Worm (Caenorhabditis elegans) whole organism, L4 larva: ENCODE measurements around the gene smc-3.

Experiments
- F49E8.2 ChIP-seq: sonication (generic microtip); optimal IDR thresholded peaks from 2 replicates; lab custom pipeline; 2016; ENCODE audit warnings: missing compliant biosample characterization, mild to moderate bottlenecking, missing genetic modification characterization, borderline replicate concordance
- T20F7.1 ChIP-seq: fragments of 200-800 bp; sonication (Bioruptor generic); optimal IDR thresholded peaks from 2 replicates; lab custom pipeline; 2018; ENCODE audit warnings: mild to moderate bottlenecking, missing genetic modification characterization, missing compliant biosample characterization
- T26A8.4 ChIP-seq: fragments of 200-800 bp; sonication (Bioruptor generic); IDR thresholded peaks from 2 replicates; pipeline ENCODE4 v1.3.6; 2022; ENCODE audit warnings: missing genetic modification characterization, missing compliant biosample characterization
- Y5F2A.4 ChIP-seq: fragments of 200-800 bp; sonication (Bioruptor generic); optimal IDR thresholded peaks from 2 replicates; lab custom pipeline; 2018; ENCODE audit warnings: mild to moderate bottlenecking, missing genetic modification characterization, missing compliant biosample characterization
- Y75B8A.6 ChIP-seq: fragments of 200-800 bp; sonication (Bioruptor generic); IDR thresholded peaks from 2 replicates; pipeline ENCODE4 v1.3.6; 2022; ENCODE audit warnings: missing genetic modification reagents, missing genetic modification characterization, missing compliant biosample characterization
- aly-2 ChIP-seq: sonication (generic microtip); optimal IDR thresholded peaks from 2 replicates; lab custom pipeline; 2018; ENCODE audit warnings: missing biosample characterization, missing genetic modification characterization
- ama-1 ChIP-seq: fragments of 150-350 bp; optimal IDR thresholded peaks from 2 replicates; lab custom pipeline; 2014; ENCODE audit warnings: inconsistent platforms, mixed read lengths
- attf-4 ChIP-seq: sonication (generic microtip); optimal IDR thresholded peaks from 3 replicates; lab custom pipeline; 2017; ENCODE audit warnings: missing biosample characterization, missing genetic modification characterization
- ceh-20 ChIP-seq: fragments of 200-800 bp; sonication (Bioruptor generic); IDR thresholded peaks from 2 replicates; pipeline ENCODE4 v1.3.6; 2022; ENCODE audit warnings: missing genetic modification reagents, missing genetic modification characterization, missing compliant biosample characterization
- ceh-28 ChIP-seq: fragments of 150-350 bp; optimal IDR thresholded peaks from 2 replicates; lab custom pipeline; 2014; ENCODE audit warnings: missing biosample characterization, missing genetic modification reagents, missing genetic modification characterization
- ceh-82 ChIP-seq: sonication (generic microtip); optimal IDR thresholded peaks from 2 replicates; lab custom pipeline; 2017; ENCODE audit warnings: missing biosample characterization, missing genetic modification characterization
- cey-2 ChIP-seq: sonication (generic microtip); optimal IDR thresholded peaks from 3 replicates; lab custom pipeline; 2017; ENCODE audit warnings: missing genetic modification characterization, mild to moderate bottlenecking, missing compliant biosample characterization, antibody characterized with exemption, borderline replicate concordance; ENCODE audit not compliant: insufficient read depth
- daf-16 ChIP-seq, 3 experiments: sonication (generic microtip); optimal IDR thresholded peaks; 2 replicates each; lab custom pipeline; 2016 to 2017; ENCODE audit warnings: missing genetic modification characterization in 3 of 3, missing genetic modification reagents in 3 of 3, mild to moderate bottlenecking in 2 of 3, missing compliant biosample characterization in 2 of 3, missing biosample characterization in 1 of 3, moderate library complexity in 1 of 3
- daf-19 ChIP-seq: fragments of 200-800 bp; sonication (Bioruptor generic); conservative IDR thresholded peaks from 2 replicates; pipeline ENCODE4 v1.3.6; 2022; ENCODE audit warnings: missing genetic modification characterization, missing compliant biosample characterization
- dmd-9 ChIP-seq: fragments of 200-800 bp; sonication (Bioruptor generic); IDR thresholded peaks from 2 replicates; pipeline ENCODE4 v1.3.6; 2022; ENCODE audit warnings: missing genetic modification reagents, missing genetic modification characterization, missing compliant biosample characterization
- duxl-1 ChIP-seq: sonication (generic microtip); optimal IDR thresholded peaks from 2 replicates; lab custom pipeline; 2016; ENCODE audit warnings: mild to moderate bottlenecking, missing genetic modification characterization, moderate library complexity, missing compliant biosample characterization; ENCODE audit not compliant: poor library complexity
- egl-43 ChIP-seq: fragments of 200-800 bp; sonication (Bioruptor generic); IDR thresholded peaks from 2 replicates; pipeline ENCODE4 v1.3.6; 2022; ENCODE audit warnings: missing genetic modification reagents, missing genetic modification characterization, missing compliant biosample characterization
- fos-1 ChIP-seq: fragments of 150-350 bp; optimal IDR thresholded peaks from 2 replicates; lab custom pipeline; 2014; ENCODE audit warnings: missing biosample characterization, missing genetic modification characterization
- hif-1 ChIP-seq, 2 experiments: sonication (generic microtip); optimal IDR thresholded peaks; 2 replicates each; lab custom pipeline; 2016 to 2017; ENCODE audit warnings: missing compliant biosample characterization in 2 of 2, missing genetic modification characterization in 2 of 2, missing genetic modification reagents in 2 of 2, missing genotype in 2 of 2, mild to moderate bottlenecking in 1 of 2
- hlh-30 ChIP-seq: sonication (generic microtip); optimal IDR thresholded peaks from 2 replicates; lab custom pipeline; 2017; ENCODE audit warnings: antibody characterized with exemption, mild to moderate bottlenecking, missing genetic modification characterization, missing compliant biosample characterization; ENCODE audit not compliant: insufficient read depth
- hmg-1.1 ChIP-seq: fragments of 200-800 bp; sonication (Bioruptor generic); IDR thresholded peaks from 2 replicates; pipeline ENCODE4 v1.3.6; 2022; ENCODE audit warnings: missing genetic modification reagents, missing genetic modification characterization, missing compliant biosample characterization
- lim-7 ChIP-seq: fragments of 200-800 bp; sonication (Bioruptor generic); IDR thresholded peaks from 2 replicates; pipeline ENCODE4 v1.3.6; 2022; ENCODE audit warnings: missing genetic modification characterization, missing compliant biosample characterization
- lin-1 ChIP-seq: fragments of 200-800 bp; sonication (Bioruptor generic); IDR thresholded peaks from 2 replicates; pipeline ENCODE4 v1.3.6; 2022; ENCODE audit warnings: missing genetic modification reagents, missing genetic modification characterization, missing compliant biosample characterization
- lin-15B ChIP-seq: fragments of 150-350 bp; sonication (generic microtip); optimal IDR thresholded peaks from 3 replicates; lab custom pipeline; 2014; ENCODE audit warnings: missing biosample characterization, missing genetic modification characterization
- lin-29 ChIP-seq: fragments of 200-800 bp; sonication (Bioruptor generic); IDR thresholded peaks from 2 replicates; pipeline ENCODE4 v1.3.6; 2022; ENCODE audit warnings: missing genetic modification reagents, missing genetic modification characterization, missing compliant biosample characterization
- lin-38 ChIP-seq: fragments of 200-800 bp; sonication (Bioruptor generic); IDR thresholded peaks from 2 replicates; pipeline ENCODE4 v1.3.6; 2022; ENCODE audit warnings: missing genetic modification reagents, missing genetic modification characterization, missing compliant biosample characterization
- lin-39 ChIP-seq: fragments of 150-350 bp; optimal IDR thresholded peaks from 2 replicates; lab custom pipeline; 2014; ENCODE audit warnings: missing biosample characterization, missing genetic modification reagents, missing genetic modification characterization
- lir-3 ChIP-seq: sonication (generic microtip); optimal IDR thresholded peaks from 2 replicates; lab custom pipeline; 2016; ENCODE audit warnings: mild to moderate bottlenecking, missing genetic modification characterization, missing compliant biosample characterization
- lsy-2 ChIP-seq, 2 experiments: fragments of 150-350 bp in 1 of 2; sonication (generic microtip) in 1 of 2; optimal IDR thresholded peaks; 2 replicates each; lab custom pipeline; 2014 to 2017; ENCODE audit warnings: missing biosample characterization in 2 of 2, missing genetic modification characterization in 2 of 2
- madf-5 ChIP-seq, 2 experiments: fragments of 200-800 bp; sonication (Bioruptor generic); IDR thresholded peaks; 2 replicates each; pipeline ENCODE4 v1.3.6; 2022; ENCODE audit warnings: missing compliant biosample characterization in 2 of 2, missing genetic modification characterization in 2 of 2
- madf-9 ChIP-seq: fragments of 200-800 bp; sonication (Bioruptor generic); conservative IDR thresholded peaks from 2 replicates; pipeline ENCODE4 v1.3.6; 2022; ENCODE audit warnings: missing genetic modification reagents, missing genetic modification characterization, missing compliant biosample characterization
- mdt-29 ChIP-seq: fragments of 200-800 bp; sonication (Bioruptor generic); IDR thresholded peaks from 2 replicates; pipeline ENCODE4 v1.3.6; 2022; ENCODE audit warnings: missing genetic modification reagents, missing genetic modification characterization, missing compliant biosample characterization
- mes-2 ChIP-seq: sonication (generic microtip); optimal IDR thresholded peaks from 2 replicates; lab custom pipeline; 2016; ENCODE audit warnings: missing genotype, mild to moderate bottlenecking, missing genetic modification characterization, missing compliant biosample characterization; ENCODE audit not compliant: poor library complexity, severe bottlenecking
- mxl-2 ChIP-seq: fragments of 200-800 bp; sonication (Bioruptor generic); conservative IDR thresholded peaks from 2 replicates; pipeline ENCODE4 v1.3.6; 2022; ENCODE audit warnings: missing genetic modification reagents, missing genetic modification characterization, missing compliant biosample characterization
- nhr-11 ChIP-seq: fragments of 150-350 bp; optimal IDR thresholded peaks from 2 replicates; lab custom pipeline; 2014; ENCODE audit warnings: missing biosample characterization, missing genetic modification characterization
- nhr-237 ChIP-seq: sonication (generic microtip); optimal IDR thresholded peaks from 2 replicates; lab custom pipeline; 2017; ENCODE audit warnings: missing biosample characterization, missing genetic modification characterization
- nhr-28 ChIP-seq: fragments of 150-350 bp; optimal IDR thresholded peaks from 2 replicates; lab custom pipeline; 2014; ENCODE audit warnings: missing biosample characterization, missing genetic modification characterization
- nhr-42 ChIP-seq: fragments of 200-800 bp; sonication (Bioruptor generic); IDR thresholded peaks from 2 replicates; pipeline ENCODE4 v1.3.6; 2022; ENCODE audit warnings: missing genetic modification characterization, missing compliant biosample characterization
- nhr-48 ChIP-seq: sonication (generic microtip); optimal IDR thresholded peaks from 2 replicates; lab custom pipeline; 2016; ENCODE audit warnings: mild to moderate bottlenecking, missing genetic modification characterization, missing compliant biosample characterization
- pqm-1 ChIP-seq: sonication (generic microtip); optimal IDR thresholded peaks from 2 replicates; lab custom pipeline; 2017; ENCODE audit warnings: missing biosample characterization, missing genetic modification characterization
- rbr-2 ChIP-seq: sonication (generic microtip); optimal IDR thresholded peaks from 2 replicates; lab custom pipeline; 2016; ENCODE audit warnings: missing genotype, missing genetic modification characterization, missing compliant biosample characterization
- sdz-12 ChIP-seq: fragments of 200-800 bp; sonication (Bioruptor generic); optimal IDR thresholded peaks from 2 replicates; lab custom pipeline; 2018; ENCODE audit warnings: mild to moderate bottlenecking, missing genetic modification characterization, missing compliant biosample characterization
- set-16 ChIP-seq: fragments of 200-800 bp; sonication (Bioruptor generic); IDR thresholded peaks from 2 replicates; pipeline ENCODE4 v1.3.6; 2022; ENCODE audit warnings: missing genetic modification reagents, missing genetic modification characterization, missing compliant biosample characterization
- snpc-1.2 ChIP-seq: fragments of 200-800 bp; sonication (Bioruptor generic); IDR thresholded peaks from 2 replicates; pipeline ENCODE4 v1.3.6; 2022; ENCODE audit warnings: missing genetic modification reagents, missing genetic modification characterization, missing compliant biosample characterization
- spr-1 ChIP-seq: sonication (generic microtip); optimal IDR thresholded peaks from 2 replicates; lab custom pipeline; 2016; ENCODE audit warnings: mild to moderate bottlenecking, missing genetic modification characterization, missing compliant biosample characterization
- unc-130 ChIP-seq: sonication (generic microtip); optimal IDR thresholded peaks from 2 replicates; lab custom pipeline; 2016; ENCODE audit warnings: missing genetic modification reagents, missing genetic modification characterization, missing compliant biosample characterization
- unc-62 ChIP-seq, 3 experiments: fragments of 150-350 bp in 1 of 3; sonication (generic microtip); optimal IDR thresholded peaks in 2 of 3; peaks in 1 of 3; 1 replicate in 1 of 3; 2 replicates in 2 of 3; lab custom pipeline; 2014 to 2017; ENCODE audit warnings: missing biosample characterization in 3 of 3, missing genetic modification characterization in 3 of 3, missing genetic modification reagents in 3 of 3, missing genotype in 1 of 3
- zfp-3 ChIP-seq: fragments of 200-800 bp; sonication (Bioruptor generic); conservative IDR thresholded peaks from 2 replicates; pipeline ENCODE4 v1.3.6; 2022; ENCODE audit warnings: missing genetic modification reagents, missing genetic modification characterization, missing compliant biosample characterization
- zip-11 ChIP-seq: fragments of 200-800 bp; sonication (Bioruptor generic); IDR thresholded peaks from 2 replicates; pipeline ENCODE4 v1.3.6; 2022; ENCODE audit warnings: missing genetic modification characterization, missing compliant biosample characterization
- ztf-7 ChIP-seq: fragments of 150-350 bp; optimal IDR thresholded peaks from 2 replicates; lab custom pipeline; 2014; ENCODE audit warnings: missing biosample characterization, missing genetic modification characterization

Gene smc-3

ce11 chrIII:11290554-11290953, at the start of gene smc-3, which contains the start of the genes gly-9 and mib-1:
Gene smc-3, plus strand, starts transcription at chrIII:11290904.
Gene gly-9, minus strand, starts transcription at chrIII:11290580.
Gene mib-1, minus strand, starts transcription at chrIII:11290676.
- TF ChIP-seq mxl-2 (GFP tag; lab: Robert Waterston, UW) (no peak), zip-11 (GFP tag; lab: Robert Waterston, UW) (no peak), ceh-20 (GFP tag; lab: Robert Waterston, UW) (no peak), T20F7.1 (GFP tag; lab: Kevin White, UChicago) (no peak), lsy-2 (tag; optimal IDR thresholded peaks at IDR 0.05; lab: Kevin White, UChicago) (peak in 1 of 2 experiments; percentile 81), duxl-1 (no peak), Y5F2A.4 (GFP tag; lab: Kevin White, UChicago) (no peak), hlh-30 (tag; lab: Kevin White, UChicago) (peak; percentile 38), pqm-1 (no peak), attf-4 (tag; lab: Kevin White, UChicago) (no peak), unc-130 (peak; percentile 94), madf-9 (no peak), egl-43 (GFP tag; lab: Robert Waterston, UW) (no peak), lin-1 (GFP tag; lab: Robert Waterston, UW) (no peak), nhr-11 (tag; lab: Kevin White, UChicago) (peak; percentile 27), madf-5 (GFP tag; IDR thresholded peaks at IDR 0.05; lab: Robert Waterston, UW) (no peak), lin-29 (GFP tag; lab: Robert Waterston, UW) (no peak), lin-39 (no peak), cey-2 (no peak), mdt-29 (no peak), daf-19 (no peak), spr-1 (tag; lab: Kevin White, UChicago) (no peak), zfp-3 (GFP tag; lab: Robert Waterston, UW) (no peak), fos-1 (tag; lab: Kevin White, UChicago) (no peak), snpc-1.2 (GFP tag; lab: Robert Waterston, UW) (no peak), aly-2 (tag; lab: Kevin White, UChicago) (no peak), ama-1 (lab: Kevin White, UChicago) (no peak), nhr-42 (GFP tag; lab: Robert Waterston, UW) (no peak), Y75B8A.6 (GFP tag; lab: Robert Waterston, UW) (no peak), F49E8.2 (tag; lab: Kevin White, UChicago) (no peak), dmd-9 (peak; percentile 85), sdz-12 (GFP tag; lab: Kevin White, UChicago) (no peak), lim-7 (no peak), mes-2 (tag; lab: Kevin White, UChicago) (peak; percentile 99), set-16 (GFP tag; lab: Robert Waterston, UW) (no peak), lir-3 (no peak), nhr-48 (no peak), nhr-28 (tag; lab: Kevin White, UChicago) (no peak), unc-62 (GFP tag; optimal IDR thresholded peaks at IDR 0.05 in 1 of 2; lab: Kevin White, UChicago) (no peak), unc-62 (tag; optimal IDR thresholded peaks at IDR 0.05; lab: Kevin White, UChicago) (no peak), ztf-7 (tag; lab: Kevin White, UChicago) (no peak), nhr-237 (tag; lab: Kevin White, UChicago) (no peak), ceh-28 (tag; lab: Kevin White, UChicago) (no peak), lin-15B (no peak), rbr-2 (tag; lab: Kevin White, UChicago) (peak; percentile 29), daf-16 (GFP tag; optimal IDR thresholded peaks at IDR 0.05; lab: Kevin White, UChicago) (no peak), daf-16 (tag; optimal IDR thresholded peaks at IDR 0.05; lab: Kevin White, UChicago) (no peak), hif-1 (tag; optimal IDR thresholded peaks at IDR 0.05; lab: Kevin White, UChicago) (peak in 1 of 2 experiments; percentile 89), lin-38 (GFP tag; lab: Robert Waterston, UW) (peak; percentile 67), ceh-82 (no peak), hmg-1.1 (GFP tag; lab: Robert Waterston, UW) (no peak), T26A8.4 (GFP tag; lab: Robert Waterston, UW) (no peak)
